Fruit fly (Drosophila melanogaster) S2 (cell line): ENCODE data around the gene me31B.

ENCODE experiments used
- CG8478 ChIP-seq: fragments of >200 bp; optimal IDR thresholded peaks from 2 replicates; lab custom pipeline; 2018
- CTCF ChIP-seq, 2 experiments: fragments of >200 bp; optimal IDR thresholded peaks; 2 replicates each; lab custom pipeline; 2018

dm6 chr2L:10251592-10251991, 12.5 kb downstream of the me31B start, which contains the start of gene Ror:
- no peak for TF ChIP-seq CG8478 (lab: Kevin White, UChicago)
- no peak for TF ChIP-seq CTCF (optimal IDR thresholded peaks at IDR 0.05; lab: Kevin White, UChicago)
